Fruit fly (Drosophila melanogaster) whole organism, larva: ENCODE measurements around the gene CG1983.
A peak's percentile ranks its signal among the peaks of the same experiment; 100 is the strongest.

Experiments used
- noc ChIP-seq: fragments of 200-800 bp; sonication (Bioruptor generic); optimal IDR thresholded peaks from 3 replicates; lab custom pipeline; 2019; ENCODE audit warnings: missing biosample characterization, mild to moderate bottlenecking, missing genetic modification characterization, moderate library complexity

Gene CG1983

DNA sequence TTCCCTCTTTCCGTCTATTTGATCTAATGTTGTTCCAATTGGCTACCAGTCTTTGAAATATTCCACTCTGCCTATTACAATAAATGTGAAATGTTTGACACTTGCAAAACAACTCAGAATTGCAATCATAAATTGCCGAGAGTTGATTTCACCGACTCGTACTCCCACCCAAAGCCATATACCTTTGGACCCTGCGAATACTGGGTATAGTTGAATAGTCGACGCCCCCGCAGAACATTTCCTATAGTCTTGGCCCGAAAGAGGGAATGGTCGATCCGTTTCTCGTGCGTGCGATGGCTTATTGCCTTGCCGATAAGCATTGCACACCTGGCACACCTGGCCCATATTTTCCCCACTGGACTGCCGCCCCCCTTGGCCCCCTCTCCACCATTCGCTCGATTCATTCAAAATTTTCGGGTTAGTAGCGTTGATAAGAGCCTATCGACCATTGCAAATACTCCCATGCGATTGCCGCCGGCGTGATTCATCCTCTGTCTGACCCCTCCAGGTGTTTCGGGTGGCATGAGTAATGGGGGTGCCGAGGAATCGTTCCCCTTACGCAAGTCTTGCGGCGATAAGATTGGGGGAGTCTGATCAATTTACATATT, 22.7 kb upstream of the CG1983 start:
- TF ChIP-seq noc (tag; lab: Kevin White, UChicago): no peak

DNA sequence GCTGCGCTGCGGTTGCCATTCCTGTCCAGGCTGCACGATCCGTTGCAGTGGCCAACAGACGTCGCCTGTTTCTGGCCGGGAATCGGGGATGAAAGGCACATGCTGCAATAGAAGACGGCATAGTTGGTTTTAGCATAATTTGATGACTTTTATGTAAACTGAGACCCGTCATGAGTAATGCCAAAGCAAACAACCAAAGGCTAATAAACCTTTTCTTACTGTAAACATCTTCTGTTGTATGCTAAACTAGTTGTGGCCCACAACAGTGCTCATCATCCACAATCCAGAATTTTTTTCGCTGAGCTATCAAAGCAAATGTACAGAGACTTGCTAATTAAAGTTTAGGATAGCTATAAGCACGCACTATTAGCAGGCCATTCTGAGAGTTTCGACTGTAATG, 21.3 kb upstream of the CG1983 start:
- TF ChIP-seq noc (tag; lab: Kevin White, UChicago): peak; percentile 6

DNA sequence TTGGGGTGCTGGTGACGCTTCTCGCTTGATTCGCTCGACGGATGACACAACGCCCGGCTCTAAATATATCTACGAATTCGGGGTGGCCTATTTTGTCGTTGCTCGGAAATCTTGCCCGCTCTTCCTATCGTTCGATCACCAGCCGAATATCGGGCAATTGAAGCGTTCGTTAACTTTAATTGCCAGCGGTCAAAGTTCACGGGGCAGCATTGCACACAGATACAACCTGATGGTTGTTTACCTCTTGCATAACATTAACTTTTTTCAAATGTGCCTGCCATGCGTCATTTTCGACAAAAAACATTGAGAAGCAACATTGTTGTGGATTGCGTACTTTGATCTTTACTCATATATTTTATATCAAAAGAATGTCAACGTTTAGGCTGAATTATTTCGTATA, 20.3 kb upstream of the CG1983 start:
- no peak for TF ChIP-seq noc (tag; lab: Kevin White, UChicago)

DNA sequence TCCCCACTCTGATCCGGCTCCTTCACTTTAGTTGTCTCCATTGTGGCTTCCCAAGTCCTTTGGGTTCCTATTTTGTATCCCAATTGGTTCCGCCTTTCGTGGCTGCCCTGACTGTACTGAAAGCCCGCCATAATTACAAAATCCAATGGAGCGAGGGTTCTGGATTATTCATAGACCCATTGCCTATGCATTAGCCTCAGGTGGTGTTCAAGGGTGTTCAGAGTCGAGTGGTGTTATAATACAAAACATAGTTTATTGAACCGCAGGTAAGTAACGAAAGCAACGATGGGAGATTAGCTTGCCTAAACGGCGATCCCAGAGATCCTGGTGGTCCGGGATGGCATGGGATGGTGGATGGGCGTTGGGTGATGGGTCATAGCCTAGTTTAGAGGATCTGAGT, 18.6 kb upstream of the CG1983 start, which contains the start of gene CG15531:
Gene CG15531, minus strand, starts transcription at position 101 of the 400 bp plus-strand sequence.
- no peak for TF ChIP-seq noc (tag; lab: Kevin White, UChicago)

DNA sequence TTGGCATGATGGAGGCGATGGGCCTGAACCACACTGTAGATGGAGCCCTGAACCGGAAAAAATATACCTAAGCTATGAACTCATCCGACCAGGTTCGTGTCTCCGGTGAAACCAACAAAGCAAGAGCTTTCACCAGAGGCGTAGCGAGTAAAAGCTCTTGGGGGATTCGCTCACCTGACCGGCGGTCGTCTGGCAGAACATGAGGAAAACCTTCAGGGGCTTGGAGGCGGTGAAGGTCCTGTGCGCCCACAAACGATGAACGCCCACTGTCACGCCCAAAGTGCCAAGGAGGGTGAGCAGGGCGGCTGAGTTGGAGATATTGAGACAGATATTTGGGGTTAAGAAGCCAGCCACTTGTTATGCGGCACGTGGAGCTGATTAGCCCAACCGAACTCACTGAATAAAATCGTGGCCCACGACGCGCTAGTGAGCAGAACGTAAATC, 18.1 kb upstream of the CG1983 start:
- TF ChIP-seq noc (tag; lab: Kevin White, UChicago): peak; percentile 72

DNA sequence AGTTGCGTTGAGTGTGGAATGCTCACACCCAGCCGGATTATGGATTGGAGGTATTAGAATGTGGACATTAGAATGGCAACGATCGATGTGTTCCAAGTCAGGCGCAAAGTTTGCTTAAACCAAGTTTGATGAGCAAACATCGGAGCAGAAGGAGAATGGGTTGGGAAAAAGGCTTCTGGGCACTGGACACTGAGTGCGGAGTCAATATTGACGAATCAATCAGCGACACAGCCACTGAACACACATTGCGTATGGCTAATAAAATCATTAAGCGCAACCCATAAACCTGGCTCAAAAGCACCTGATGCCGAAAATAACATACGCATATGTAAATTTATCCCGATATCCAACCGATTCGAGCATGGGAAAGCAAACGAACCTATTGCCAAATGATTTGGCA, 16.3 kb upstream of the CG1983 start:
- TF ChIP-seq noc (tag; lab: Kevin White, UChicago): no peak

DNA sequence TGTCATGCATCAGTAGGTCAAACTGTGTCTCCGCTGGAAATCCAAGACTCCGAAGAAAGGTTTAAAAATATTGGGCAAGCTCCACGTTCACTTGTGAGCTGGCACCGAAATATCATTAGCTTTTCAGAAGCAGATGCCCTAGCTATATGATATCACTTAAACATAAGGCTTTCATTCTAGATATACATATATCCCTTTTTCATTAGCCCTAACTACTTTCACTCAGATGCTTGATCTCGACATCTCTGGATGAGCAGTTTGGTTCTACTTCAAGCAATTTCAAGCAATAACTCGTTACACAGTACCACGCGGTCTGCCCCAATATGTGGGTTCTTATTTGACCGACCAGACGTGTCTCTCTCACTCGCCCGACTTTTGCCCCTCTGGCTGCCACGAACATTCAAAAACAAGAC, 14.0 kb upstream of the CG1983 start:
- TF ChIP-seq noc (tag; lab: Kevin White, UChicago): no peak

DNA sequence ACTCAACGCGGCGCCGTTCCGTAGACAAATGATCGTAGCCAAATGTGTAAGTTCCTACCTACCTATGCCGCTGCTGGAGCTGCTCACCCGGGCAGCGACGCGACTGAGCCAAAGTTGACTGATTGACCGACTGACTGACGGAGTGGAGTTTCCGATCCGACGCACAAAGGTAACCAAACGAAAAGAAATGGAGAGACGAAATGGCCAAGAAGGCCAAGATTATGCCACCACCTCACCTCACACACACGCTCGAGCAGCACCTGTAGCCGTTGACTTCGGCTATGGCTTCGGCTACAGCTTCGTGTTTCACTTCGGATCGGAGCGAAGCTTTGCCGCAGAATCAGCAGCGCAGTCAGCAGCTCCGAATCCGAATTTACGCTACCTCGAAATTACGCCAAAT, 13.5 kb upstream of the CG1983 start, which contains the start of gene CG9747:
Gene CG9747, minus strand, starts transcription at position 206 of the 400 bp plus-strand sequence.
- TF ChIP-seq noc (tag; lab: Kevin White, UChicago): no peak

DNA sequence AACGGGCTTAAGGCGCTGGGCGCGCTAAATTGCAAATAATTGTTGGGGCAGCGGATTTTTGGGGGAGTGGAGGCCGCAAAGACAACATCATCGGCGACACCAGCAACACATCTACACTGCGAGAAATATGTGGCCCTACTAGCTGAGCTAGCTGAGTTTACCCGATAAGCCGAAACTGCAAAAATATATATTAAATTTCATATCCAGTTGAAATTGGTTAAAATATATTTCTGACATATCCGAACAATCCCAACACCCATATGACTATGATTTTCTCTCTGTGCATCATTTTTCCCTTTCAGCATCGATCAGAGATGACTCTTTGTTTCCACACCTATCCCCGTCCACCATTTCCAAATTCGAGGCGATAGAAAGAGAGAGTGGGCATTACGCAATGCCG, 12.3 kb upstream of the CG1983 start:
- TF ChIP-seq noc (tag; lab: Kevin White, UChicago): peak; percentile 46

DNA sequence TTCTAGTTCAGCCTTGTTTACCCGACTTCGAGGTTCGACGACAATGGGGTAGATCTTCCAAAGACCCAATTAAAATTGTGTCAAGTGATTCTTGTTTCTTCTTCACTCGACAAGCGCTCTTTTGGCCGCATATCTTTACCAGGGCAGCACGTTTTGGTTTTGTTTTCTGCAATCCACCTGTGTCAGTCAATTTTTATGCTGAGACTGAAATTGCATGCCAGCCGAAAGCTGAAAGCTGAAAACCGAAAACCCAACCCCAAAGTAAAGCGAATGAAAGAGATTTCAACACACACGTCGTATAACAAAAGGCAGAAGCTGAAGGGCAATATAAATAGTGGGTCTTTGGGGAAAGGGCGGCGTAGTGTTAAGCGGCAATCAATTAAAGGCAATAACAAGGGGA, 11.9 kb upstream of the CG1983 start:
- TF ChIP-seq noc (tag; lab: Kevin White, UChicago): no peak

DNA sequence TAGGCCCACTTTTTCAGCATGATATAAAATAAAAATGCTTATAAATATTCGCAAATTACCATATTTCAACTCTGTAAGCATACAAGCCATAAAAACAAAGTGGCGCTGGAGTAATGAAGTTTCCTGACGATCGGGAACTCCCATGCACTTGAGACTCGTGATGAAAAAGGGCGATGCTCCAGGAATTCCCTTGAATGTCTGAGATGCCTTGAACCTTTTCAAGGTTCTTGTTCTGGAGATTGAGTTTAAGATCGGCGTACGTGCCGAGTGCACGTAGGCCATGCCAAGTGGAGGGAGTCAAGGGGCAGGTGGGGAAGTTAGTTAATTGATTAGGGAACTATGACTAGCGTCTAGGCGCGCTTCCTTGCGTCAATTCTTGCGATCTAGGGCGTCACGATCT, 6.4 kb upstream of the CG1983 start:
- no peak for TF ChIP-seq noc (tag; lab: Kevin White, UChicago)

DNA sequence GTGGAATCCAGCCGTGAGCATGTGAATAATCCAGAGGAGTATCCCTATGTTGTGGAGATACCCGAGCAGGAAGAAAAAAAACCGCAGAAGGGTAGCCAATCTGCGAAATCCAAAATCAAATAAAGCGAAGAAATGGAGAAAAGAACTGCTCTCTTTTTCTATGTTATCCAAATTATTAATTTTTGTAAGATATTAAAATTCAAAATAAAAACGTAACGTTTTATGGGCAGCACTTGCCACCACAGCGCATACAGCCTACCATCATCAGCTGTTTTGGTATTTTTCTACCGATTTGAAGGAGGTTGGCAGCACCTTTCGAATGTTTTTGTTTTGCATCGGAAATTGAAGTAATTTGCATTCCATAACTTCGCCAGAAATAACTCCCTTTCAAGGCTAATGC, 2.4 kb upstream of the CG1983 start, which contains the start of gene Bet5:
Gene Bet5, plus strand, starts transcription at position 299 of the 400 bp plus-strand sequence.
- TF ChIP-seq noc (tag; lab: Kevin White, UChicago): no peak

DNA sequence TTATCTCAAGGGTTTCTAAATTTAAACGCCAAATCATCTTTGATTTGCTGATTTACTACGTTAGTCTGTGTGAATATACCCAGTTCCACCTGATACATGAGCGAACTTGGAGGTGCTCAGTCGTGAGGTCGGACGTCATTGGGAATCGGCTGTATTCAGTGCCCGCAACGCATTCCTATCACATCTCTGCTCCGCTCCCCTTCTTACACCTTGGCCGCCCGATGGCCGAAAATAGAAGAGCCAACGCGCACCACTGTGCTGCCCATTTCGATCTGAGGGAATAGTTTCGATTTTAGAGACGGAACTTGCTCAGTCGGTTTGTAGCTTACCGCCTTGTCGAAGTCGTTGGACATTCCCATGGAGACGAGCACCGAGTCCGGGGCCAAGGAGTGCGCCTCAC, 1.2 kb downstream of the CG1983 start:
- no peak for TF ChIP-seq noc (tag; lab: Kevin White, UChicago)

DNA sequence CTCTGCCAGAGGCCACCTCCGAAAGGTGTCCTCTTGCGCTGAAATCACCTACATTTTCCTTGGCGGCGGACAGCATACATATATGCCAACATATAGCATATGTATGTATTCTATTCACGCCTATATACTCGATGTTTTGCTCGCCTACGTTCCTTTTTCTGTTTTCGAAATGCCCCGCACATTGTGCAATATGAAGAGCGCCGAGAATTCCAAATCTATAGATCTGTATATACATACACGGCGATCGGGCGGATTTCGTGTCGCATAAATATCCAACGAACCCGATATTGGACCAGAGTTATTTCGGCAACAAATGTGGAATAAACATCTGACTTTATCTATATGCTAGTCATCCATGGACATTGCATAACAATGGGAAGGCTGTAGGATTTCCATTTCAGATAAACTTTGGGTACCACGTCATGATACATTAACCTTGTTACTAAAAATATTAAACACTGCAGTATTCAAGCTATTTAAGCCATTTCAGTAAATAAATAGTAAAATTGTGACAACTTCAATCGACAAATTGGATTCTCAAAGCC, 2.4 kb downstream of the CG1983 start:
- no peak for TF ChIP-seq noc (tag; lab: Kevin White, UChicago)

DNA sequence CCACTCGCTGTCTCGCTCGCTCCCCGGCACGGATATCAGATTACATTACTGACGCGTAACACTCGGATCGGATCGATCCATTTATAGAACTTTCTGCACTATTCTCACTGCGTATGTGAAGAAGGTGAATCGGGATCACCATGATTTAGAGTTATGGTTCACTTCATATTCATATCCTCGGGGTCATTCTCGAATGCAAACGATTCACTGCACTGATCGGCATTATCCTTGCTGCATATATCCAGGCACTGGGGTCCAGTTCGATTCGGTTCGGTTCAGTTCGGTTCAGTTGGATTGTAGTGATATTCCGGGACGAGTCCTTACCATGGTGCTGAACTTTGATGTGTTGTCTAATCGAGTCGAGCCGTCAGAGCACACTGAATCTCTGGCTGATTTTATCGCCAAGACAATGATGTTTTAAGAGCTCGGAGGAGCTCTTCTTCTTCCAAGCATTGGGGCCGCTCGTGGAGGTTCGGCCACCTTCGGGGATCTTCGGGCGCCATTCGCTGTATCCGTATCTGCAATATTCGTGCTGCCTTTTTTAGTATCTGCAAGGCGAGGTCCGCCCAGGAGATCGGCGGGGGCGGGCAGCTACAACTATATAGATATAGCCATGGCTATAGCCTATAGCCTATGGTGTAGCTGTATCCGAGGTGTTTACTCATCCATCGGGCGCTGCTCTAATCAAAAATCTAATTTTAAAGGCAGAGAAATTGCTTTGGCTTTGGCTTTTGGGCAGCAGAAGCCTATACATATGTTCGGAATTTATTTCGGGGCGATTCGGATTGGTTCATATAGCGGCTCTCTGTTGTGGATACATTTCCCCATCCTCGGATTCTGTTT, 3.1 kb downstream of the CG1983 start, which contains the start of gene Mlc2:
Gene Mlc2, minus strand, starts transcription at position 392 of the 843 bp plus-strand sequence.
- no peak for TF ChIP-seq noc (tag; lab: Kevin White, UChicago)
